Fruit fly (Drosophila melanogaster): ENCODE data around the gene mdlc.

DNA sequence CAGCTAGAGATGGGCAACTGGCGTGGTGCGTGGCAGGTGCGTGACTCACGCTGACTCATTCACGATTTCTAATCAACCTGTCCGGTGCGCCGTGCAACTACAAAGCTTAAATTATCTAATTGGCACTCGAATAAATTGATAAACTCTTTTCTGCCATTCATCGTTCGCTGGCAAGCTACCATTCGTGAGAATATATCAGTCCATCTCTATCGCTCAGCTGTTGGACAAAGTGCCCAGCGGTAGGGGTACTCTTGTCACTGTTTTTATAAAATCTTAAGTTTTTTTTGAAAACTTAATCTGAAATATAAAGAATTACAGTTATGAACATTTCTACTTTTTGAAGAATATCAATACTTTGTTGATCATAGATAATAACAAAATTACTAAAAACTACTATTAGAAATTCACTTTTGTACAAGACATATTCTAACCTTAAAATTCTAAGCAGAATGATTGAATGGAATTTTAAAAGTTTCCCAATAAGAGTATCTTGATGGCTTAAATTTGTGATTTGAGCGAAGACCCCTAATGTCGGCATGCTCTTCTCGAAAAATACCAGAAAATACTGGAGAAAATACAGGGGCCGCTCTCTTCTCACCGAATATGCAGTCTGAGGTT, 36.3 kb upstream of the mdlc start, which contains the start of the genes PIG-L and psidin:
- TF ChIP-seq CG8478 (optimal IDR thresholded peaks at IDR 0.05) = no peak
- no peak for TF ChIP-seq pan (optimal IDR thresholded peaks at IDR 0.05)
- no peak for TF ChIP-seq psq (optimal IDR thresholded peaks at IDR 0.05)
- TF ChIP-seq usp (GFP tag; optimal IDR thresholded peaks at IDR 0.05) = no peak
